Worm (Caenorhabditis elegans): ENCODE data around the gene C01G10.4.
"Not testable (repeated sequence)": the region's sequence is repeated elsewhere in the genome, so short reads cannot be mapped to it uniquely, and the experiment has no call there.

DNA sequence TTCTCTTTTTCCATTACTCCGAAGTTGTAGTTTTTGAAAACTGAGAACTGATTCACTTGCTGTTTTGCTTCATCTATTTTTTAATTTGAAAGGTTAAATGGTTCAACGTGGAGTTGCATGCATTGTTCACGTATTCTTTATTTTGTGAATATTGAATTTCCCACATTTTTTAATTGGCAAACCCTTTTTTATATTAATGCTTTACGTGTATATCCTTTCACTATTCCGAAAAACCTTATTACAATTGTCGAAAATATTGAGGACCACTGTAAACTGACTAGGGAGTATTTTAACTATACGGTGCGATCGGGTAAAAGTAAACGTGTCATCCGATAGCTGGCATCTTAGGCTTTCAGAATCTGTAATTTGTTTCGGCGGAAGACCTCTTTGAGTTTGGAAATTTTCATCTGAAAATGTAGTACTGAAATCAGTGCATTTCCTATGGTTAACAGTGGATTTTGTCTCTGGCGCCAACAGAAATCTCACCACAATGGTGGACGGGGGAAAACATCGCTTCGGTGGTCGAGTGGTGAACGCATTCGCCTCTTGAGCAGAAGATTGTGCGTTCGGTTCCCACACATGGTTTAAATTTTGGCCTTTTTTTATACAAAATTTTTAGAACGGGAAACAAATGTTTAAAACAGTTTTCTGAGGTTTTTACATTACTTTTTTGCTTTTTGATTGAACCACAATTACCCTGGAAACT lies 16.5 kb downstream of the C01G10.4 start, which contains the start of gene C01G10.14:
- not testable (repeated sequence) for TF ChIP-seq dao-5, him-1, W03F9.2 (tag; optimal IDR thresholded peaks at IDR 0.05)
